Worm (Caenorhabditis elegans): ENCODE data around the gene T10D4.15.

ce11 chrII:3109533-3109932 lies 36.4 kb upstream of the T10D4.15 start:
- TF ChIP-seq him-1 (tag; optimal IDR thresholded peaks at IDR 0.05) (no peak), W03F9.2 (tag; optimal IDR thresholded peaks at IDR 0.05) (no peak)

Measured in whole organism, L4/young adult.